Fruit fly (Drosophila melanogaster): ENCODE measurements around the gene Tspo.

Tspo gene

dm6 chr2L:574226-574625 is 14.8 kb downstream of the Tspo start, which contains the start of the genes Ipk2 and cold (continued):
- TF ChIP-seq CG8089 (GFP tag; optimal IDR thresholded peaks at IDR 0.05) (peak; percentile 28), GATAe (GFP tag; conservative IDR thresholded peaks at IDR 0.05) (peak; percentile 56; the same call in 1 of the 2 replicates), caup (GFP tag; optimal IDR thresholded peaks at IDR 0.05; ENCODE audit: severe bottlenecking) (peak; percentile 87), HLHmδ (GFP tag; optimal IDR thresholded peaks at IDR 0.05) (no peak), CG16815 (GFP tag; optimal IDR thresholded peaks at IDR 0.05) (peak; percentile 80), Awh (GFP tag; IDR thresholded peaks at IDR 0.05) (no peak), Gsc (GFP tag; IDR thresholded peaks at IDR 0.05) (0 out of 2 replicates have a peak, but pooled peaks have one; percentile 26), ind (GFP tag; optimal IDR thresholded peaks at IDR 0.05) (peak; percentile 83), Hsf (GFP tag; optimal IDR thresholded peaks at IDR 0.05) (peak; percentile 87), aop (GFP tag; IDR thresholded peaks at IDR 0.05) (no peak), bcd (GFP tag; optimal IDR thresholded peaks at IDR 0.05) (peak; percentile 84), CG9817 (tag; optimal IDR thresholded peaks at IDR 0.05) (peak; percentile 85), ken (GFP tag; IDR thresholded peaks at IDR 0.05) (peak; percentile 72), CG7556 (GFP tag; optimal IDR thresholded peaks at IDR 0.05) (peak; percentile 80), tin (GFP tag; optimal IDR thresholded peaks at IDR 0.05) (peak; percentile 85), gsb (GFP tag; IDR thresholded peaks at IDR 0.05) (0 out of 2 replicates have a peak, but pooled peaks have one; percentile 5), mld (GFP tag; IDR thresholded peaks at IDR 0.05; ENCODE audit: partially characterized antibody) (no peak), CG4404 (GFP tag; IDR thresholded peaks at IDR 0.05) (peak; percentile 80), run (tag; optimal IDR thresholded peaks at IDR 0.05) (peak; percentile 39), lab (GFP tag; optimal IDR thresholded peaks at IDR 0.05) (peak; percentile 91), Blimp-1 (GFP tag; optimal IDR thresholded peaks at IDR 0.05) (no peak), ewg (GFP tag; optimal IDR thresholded peaks at IDR 0.05) (peak; percentile 83), Atf-2 (GFP tag; optimal IDR thresholded peaks at IDR 0.05) (peak; percentile 74), stwl (tag; optimal IDR thresholded peaks at IDR 0.05) (peak; percentile 66), Sin3A (optimal IDR thresholded peaks at IDR 0.05) (peak; percentile 93), toy (GFP tag; IDR thresholded peaks at IDR 0.05) (0 out of 2 replicates have a peak, but pooled peaks have one; percentile 29), lmd (GFP tag; IDR thresholded peaks at IDR 0.05) (peak; percentile 86), Deaf1 (tag; optimal IDR thresholded peaks at IDR 0.05) (no peak), CG18476 (GFP tag; optimal IDR thresholded peaks at IDR 0.05) (peak; percentile 85), Hey (tag; optimal IDR thresholded peaks at IDR 0.05) (no peak), az2 (GFP tag; optimal IDR thresholded peaks at IDR 0.05) (peak; percentile 74), CG6854 (GFP tag; optimal IDR thresholded peaks at IDR 0.05) (peak; percentile 62), CG15696 (tag; optimal IDR thresholded peaks at IDR 0.05) (peak; percentile 69), CkIIα-i1 (GFP tag; IDR thresholded peaks at IDR 0.05) (no peak), Hmr (GFP tag; optimal IDR thresholded peaks at IDR 0.05) (peak; percentile 86), CG11723 (GFP tag; optimal IDR thresholded peaks at IDR 0.05) (no peak), zf30C (GFP tag; optimal IDR thresholded peaks at IDR 0.05) (no peak), mirr (GFP tag; optimal IDR thresholded peaks at IDR 0.05) (peak; percentile 63), CG9797 (GFP tag; optimal IDR thresholded peaks at IDR 0.05) (peak; percentile 62), Xrp1 (GFP tag; IDR thresholded peaks at IDR 0.05) (peak; percentile 80), CG3847 (GFP tag; IDR thresholded peaks at IDR 0.05) (peak; percentile 93), D19B (GFP tag; optimal IDR thresholded peaks at IDR 0.05) (peak; percentile 65), crc (GFP tag; optimal IDR thresholded peaks at IDR 0.05) (no peak), CG14441 (GFP tag; IDR thresholded peaks at IDR 0.05) (peak; percentile 73), CG9727 (GFP tag; optimal IDR thresholded peaks at IDR 0.05) (peak; percentile 81), yki (optimal IDR thresholded peaks at IDR 0.05) (no peak), CG14710 (tag; optimal IDR thresholded peaks at IDR 0.05) (peak; percentile 93), CG3838 (GFP tag; optimal IDR thresholded peaks at IDR 0.05) (peak; percentile 59), salm (tag; optimal IDR thresholded peaks at IDR 0.05) (peak; percentile 21), CG33213 (GFP tag; optimal IDR thresholded peaks at IDR 0.05) (peak; percentile 78), CG31441 (GFP tag; IDR thresholded peaks at IDR 0.05) (no peak; the same call in 1 of the 2 replicates)
